Comparison of ENCODE assay signal across 5 worm cellular contexts in genomic region chrX:1265336-1265735, ce11.
TF ChIP-seq lines count a peak whose summit lies in the region.

No protein-coding gene starts in this region.

TF ChIP-seq in whole organism, L1 larva, 84 proteins besides CTCF, POLR2A, EP300 and RAD21 (continues in another document):
- TF ChIP-seq aha-1 (tag; optimal IDR thresholded peaks at IDR 0.05; lab: Kevin White, UChicago) (no peak), sox-4 (tag; optimal IDR thresholded peaks at IDR 0.05; lab: Kevin White, UChicago) (no peak), ceh-63 (GFP tag; optimal IDR thresholded peaks at IDR 0.05; lab: Kevin White, UChicago) (no peak), C04F5.9 (tag; optimal IDR thresholded peaks at IDR 0.05; lab: Kevin White, UChicago) (no peak), lin-14 (GFP tag; optimal IDR thresholded peaks at IDR 0.05; lab: Kevin White, UChicago) (peak; percentile 90), pag-3 (tag; optimal IDR thresholded peaks at IDR 0.05; lab: Kevin White, UChicago; ENCODE audit: borderline replicate concordance, insufficient read depth) (no peak), vab-15 (tag; optimal IDR thresholded peaks at IDR 0.05; lab: Kevin White, UChicago) (no peak), pqm-1 (tag; optimal IDR thresholded peaks at IDR 0.05; lab: Kevin White, UChicago) (no peak), zag-1 (tag; optimal IDR thresholded peaks at IDR 0.05; lab: Kevin White, UChicago) (no peak), unc-62 (GFP tag; optimal IDR thresholded peaks at IDR 0.05; lab: Kevin White, UChicago) (no peak), skn-1 (tag; optimal IDR thresholded peaks at IDR 0.05; lab: Kevin White, UChicago) (no peak), nhr-76 (tag; optimal IDR thresholded peaks at IDR 0.05; lab: Kevin White, UChicago) (no peak), nhr-84 (tag; optimal IDR thresholded peaks at IDR 0.05; lab: Kevin White, UChicago) (no peak), efl-1 (optimal IDR thresholded peaks at IDR 0.05; lab: Kevin White, UChicago) (no peak), efl-1 (GFP tag; optimal IDR thresholded peaks at IDR 0.05 in 1 of 2; lab: Kevin White, UChicago) (no peak), nhr-237 (tag; optimal IDR thresholded peaks at IDR 0.05; lab: Kevin White, UChicago) (no peak), nhr-71 (tag; optimal IDR thresholded peaks at IDR 0.05; lab: Kevin White, UChicago) (peak; percentile 36), egl-13 (tag; optimal IDR thresholded peaks at IDR 0.05; lab: Kevin White, UChicago) (no peak), tbx-2 (tag; optimal IDR thresholded peaks at IDR 0.05; lab: Kevin White, UChicago) (peak; percentile 60)

TF ChIP-seq in whole organism, L2 larva, 48 proteins besides CTCF, POLR2A, EP300 and RAD21:
- TF ChIP-seq unc-62 (GFP tag; optimal IDR thresholded peaks at IDR 0.05; lab: Kevin White, UChicago), result no peak
- TF ChIP-seq zag-1 (tag; optimal IDR thresholded peaks at IDR 0.05; lab: Kevin White, UChicago), result peak; percentile 52

TF ChIP-seq in whole organism, L4 larva, 104 proteins besides CTCF, POLR2A, EP300 and RAD21:
- TF ChIP-seq ama-1 (optimal IDR thresholded peaks at IDR 0.05; lab: Kevin White, UChicago) (no peak), ces-1 (GFP tag; optimal IDR thresholded peaks at IDR 0.05; lab: Kevin White, UChicago) (peak; percentile 91), ceh-20 (GFP tag; IDR thresholded peaks at IDR 0.05; lab: Robert Waterston, UW) (no peak), ctbp-1 (GFP tag; IDR thresholded peaks at IDR 0.05; lab: Robert Waterston, UW) (0 out of 2 replicates have a peak, but pooled peaks have one; percentile 29), ztf-11 (tag; optimal IDR thresholded peaks at IDR 0.05; lab: Kevin White, UChicago) (no peak)

TF ChIP-seq in whole organism, late embryonic, 69 proteins besides CTCF, POLR2A, EP300 and RAD21:
- peak; percentile 99 for TF ChIP-seq unc-42 (tag; optimal IDR thresholded peaks at IDR 0.05; lab: Kevin White, UChicago)
- no peak for TF ChIP-seq hlh-8 (tag; optimal IDR thresholded peaks at IDR 0.05; lab: Kevin White, UChicago)

TF ChIP-seq in whole organism, mixed stage, embryonic, 35 proteins besides CTCF, POLR2A, EP300 and RAD21:
- TF ChIP-seq unc-39 (tag; optimal IDR thresholded peaks at IDR 0.05; lab: Kevin White, UChicago) (no peak), ceh-83 (GFP tag; optimal IDR thresholded peaks at IDR 0.05; lab: Kevin White, UChicago) (no peak), lin-13 (tag; optimal IDR thresholded peaks at IDR 0.05; lab: Kevin White, UChicago) (no peak), ztf-11 (tag; optimal IDR thresholded peaks at IDR 0.05; lab: Kevin White, UChicago) (no peak), bed-3 (GFP tag; optimal IDR thresholded peaks at IDR 0.05; lab: Kevin White, UChicago) (no peak), ces-1 (GFP tag; optimal IDR thresholded peaks at IDR 0.05; lab: Kevin White, UChicago) (peak; percentile 97)

Comparison
In these comparisons a context has a peak if more than half of its experiments do, and no peak if none do; other contexts are left out.
1. Of the 29 proteins assayed by ChIP-seq in both whole organism, L4 larva and whole organism, L1 larva: peak only in whole organism, L4 larva: none; only in whole organism, L1 larva: none; in both: ces-1; in neither: 28.